Fruit fly (Drosophila melanogaster): Measurements from ENCODE around the gene mia.

The mia gene

DNA sequence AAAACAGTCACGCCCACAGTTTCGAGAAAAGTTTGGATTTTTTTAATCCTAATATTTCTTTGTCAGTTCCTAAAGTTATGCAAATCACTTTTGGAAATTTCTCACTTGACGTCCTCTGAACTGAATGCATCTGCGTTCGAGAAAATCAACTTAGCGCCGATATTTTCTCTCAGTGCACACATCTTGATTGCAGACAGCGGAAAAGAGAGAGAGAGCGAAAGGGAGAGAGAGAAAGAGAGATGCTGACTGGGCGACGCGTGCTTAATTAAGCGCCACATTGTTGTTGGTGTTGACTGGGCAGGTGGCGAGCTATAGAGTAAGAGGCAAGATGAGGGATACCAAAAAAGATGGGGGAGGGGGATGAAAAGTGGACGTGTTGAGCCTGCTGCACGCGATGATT lies 32.3 kb downstream of the mia start:
- peak; percentile 30 for TF ChIP-seq psq (GFP tag; optimal IDR thresholded peaks at IDR 0.05)
- no peak for TF ChIP-seq Myc (optimal IDR thresholded peaks at IDR 0.05)
- TF ChIP-seq dsf (GFP tag; optimal IDR thresholded peaks at IDR 0.05; ENCODE audit: borderline replicate concordance) = no peak
- peak; percentile 40 for TF ChIP-seq ey (GFP tag; optimal IDR thresholded peaks at IDR 0.05)
- peak; percentile 8 for TF ChIP-seq dmrt93B (GFP tag; optimal IDR thresholded peaks at IDR 0.05)
- TF ChIP-seq HLH106 (tag; optimal IDR thresholded peaks at IDR 0.05) = peak; percentile 48
- peak in 1 of 2 experiments; percentile 62 for TF ChIP-seq foxo (GFP tag; optimal IDR thresholded peaks at IDR 0.05)
- peak; percentile 24 for TF ChIP-seq br (GFP tag; optimal IDR thresholded peaks at IDR 0.05)
- no peak for TF ChIP-seq Vsx2 (GFP tag; optimal IDR thresholded peaks at IDR 0.05; ENCODE audit: partially characterized antibody)
- no peak for TF ChIP-seq dl (GFP tag; optimal IDR thresholded peaks at IDR 0.05; ENCODE audit: insufficient read depth in 1 of 2, partially characterized antibody in 2 of 2)
- peak; percentile 60 for TF ChIP-seq woc (GFP tag; optimal IDR thresholded peaks at IDR 0.05)
- TF ChIP-seq rgr (GFP tag; optimal IDR thresholded peaks at IDR 0.05) = peak; percentile 37
- TF ChIP-seq h (GFP tag; optimal IDR thresholded peaks at IDR 0.05) = peak; percentile 35
- TF ChIP-seq fru (GFP tag; optimal IDR thresholded peaks at IDR 0.05) = peak; percentile 55
- TF ChIP-seq OdsH (GFP tag; optimal IDR thresholded peaks at IDR 0.05) = peak; percentile 39

DNA sequence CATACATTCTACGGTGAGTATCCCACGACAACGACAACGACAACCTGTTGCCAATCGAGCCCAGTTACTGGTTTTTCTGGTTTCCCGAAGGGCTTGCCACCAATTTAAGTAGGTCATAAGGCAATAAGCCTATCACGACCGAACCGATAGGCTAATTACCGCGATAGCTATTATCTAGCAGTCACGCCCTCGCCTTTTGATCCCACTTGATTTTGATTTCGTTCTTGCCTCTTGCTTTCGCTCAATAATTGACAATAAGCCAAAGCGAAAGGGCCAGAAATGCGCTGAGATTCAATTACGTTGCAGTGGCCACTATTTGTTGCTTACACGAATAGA lies 33.1 kb downstream of the mia start:
- TF ChIP-seq CG9705 (GFP tag; optimal IDR thresholded peaks at IDR 0.05) (no peak), lola (GFP tag; optimal IDR thresholded peaks at IDR 0.05) (no peak), OdsH (GFP tag; optimal IDR thresholded peaks at IDR 0.05) (no peak), sv (GFP tag; optimal IDR thresholded peaks at IDR 0.05) (no peak), foxo (GFP tag; optimal IDR thresholded peaks at IDR 0.05) (no peak), Dif (GFP tag; optimal IDR thresholded peaks at IDR 0.05; ENCODE audit: partially characterized antibody) (peak; percentile 44), Myc (optimal IDR thresholded peaks at IDR 0.05) (no peak), jim (GFP tag; optimal IDR thresholded peaks at IDR 0.05) (no peak), Vsx2 (GFP tag; optimal IDR thresholded peaks at IDR 0.05; ENCODE audit: partially characterized antibody) (peak; percentile 71), GATAd (GFP tag; optimal IDR thresholded peaks at IDR 0.05) (no peak), Hr78 (GFP tag; optimal IDR thresholded peaks at IDR 0.05) (no peak), br (GFP tag; optimal IDR thresholded peaks at IDR 0.05) (no peak)

DNA sequence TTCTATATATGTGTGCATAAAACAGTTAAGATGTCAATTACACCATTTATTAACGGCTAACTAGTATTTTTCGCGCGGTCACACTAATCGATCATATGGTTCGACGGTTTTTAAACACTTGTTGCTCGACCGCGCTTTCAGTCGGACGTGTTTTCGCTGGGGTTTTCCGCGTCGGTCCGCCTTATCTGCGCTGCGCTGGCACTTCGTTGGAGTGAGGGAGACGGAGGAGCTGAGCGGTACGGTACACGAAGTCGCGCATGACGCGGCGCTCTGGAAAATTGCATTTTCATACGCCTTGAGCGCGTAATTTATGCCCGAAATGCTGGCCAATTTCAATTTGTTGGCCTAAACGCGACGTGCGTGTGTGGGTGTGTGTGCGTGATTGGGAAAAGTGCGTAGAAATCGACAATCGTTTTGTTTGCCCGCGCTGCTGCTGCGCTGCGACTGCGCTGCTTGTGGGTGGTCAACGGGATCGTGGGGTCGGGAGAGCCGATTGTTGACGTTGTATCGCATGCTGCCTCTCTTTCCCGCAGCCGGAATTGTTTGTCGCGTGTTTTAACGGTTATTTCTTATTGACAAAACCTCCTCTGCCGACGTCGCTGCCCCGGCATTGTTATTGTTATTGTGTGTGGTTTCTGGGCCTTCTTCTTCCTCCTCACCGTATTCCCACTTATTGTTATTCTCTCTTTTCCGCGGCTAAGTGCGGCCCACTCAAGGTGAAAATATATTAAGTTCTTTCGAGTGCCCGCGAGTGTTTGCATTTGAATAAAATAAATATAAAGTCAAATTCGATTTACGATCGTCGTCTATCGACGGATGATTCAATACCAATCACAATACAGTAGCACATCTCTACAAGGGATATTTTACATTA lies 33.7 kb downstream of the mia start, which contains the start of gene Itpr:
Itpr (plus strand) TSS at position 116 of the 874 bp plus-strand sequence.
- no peak for TF ChIP-seq N (GFP tag; optimal IDR thresholded peaks at IDR 0.05)
- peak; percentile 26 for TF ChIP-seq Hnf4 (GFP tag; optimal IDR thresholded peaks at IDR 0.05)
- TF ChIP-seq Vsx2 (GFP tag; optimal IDR thresholded peaks at IDR 0.05; ENCODE audit: partially characterized antibody) = no peak
- no peak for TF ChIP-seq CG32264 (GFP tag; optimal IDR thresholded peaks at IDR 0.05)
- TF ChIP-seq psq (GFP tag; optimal IDR thresholded peaks at IDR 0.05) = peak; percentile 12
- no peak for TF ChIP-seq ey (GFP tag; optimal IDR thresholded peaks at IDR 0.05)
- peak; percentile 72 for TF ChIP-seq CrebA (GFP tag; optimal IDR thresholded peaks at IDR 0.05; ENCODE audit: borderline replicate concordance)
- no peak for TF ChIP-seq usp (GFP tag; optimal IDR thresholded peaks at IDR 0.05)
- peak in 1 of 2 experiments; percentile 7 for TF ChIP-seq foxo (GFP tag; optimal IDR thresholded peaks at IDR 0.05)
- TF ChIP-seq Jra (GFP tag; optimal IDR thresholded peaks at IDR 0.05) = peak; percentile 49
- TF ChIP-seq Sp1 (GFP tag; optimal IDR thresholded peaks at IDR 0.05) = peak; percentile 28
- TF ChIP-seq br (GFP tag; optimal IDR thresholded peaks at IDR 0.05) = peak; percentile 15
- TF ChIP-seq fru (GFP tag; optimal IDR thresholded peaks at IDR 0.05) = no peak
- TF ChIP-seq tai (GFP tag; optimal IDR thresholded peaks at IDR 0.05) = peak; percentile 8
- TF ChIP-seq HLH106 (tag; optimal IDR thresholded peaks at IDR 0.05) = no peak
- TF ChIP-seq pan (optimal IDR thresholded peaks at IDR 0.05) = no peak
- TF ChIP-seq dsf (GFP tag; optimal IDR thresholded peaks at IDR 0.05; ENCODE audit: borderline replicate concordance) = no peak
- TF ChIP-seq Dif (GFP tag; optimal IDR thresholded peaks at IDR 0.05; ENCODE audit: partially characterized antibody) = peak; percentile 34
- no peak for TF ChIP-seq brk (GFP tag; optimal IDR thresholded peaks at IDR 0.05)
- TF ChIP-seq dmrt93B (GFP tag; optimal IDR thresholded peaks at IDR 0.05) = no peak
- TF ChIP-seq Abd-B (GFP tag; optimal IDR thresholded peaks at IDR 0.05) = no peak
- TF ChIP-seq sage (GFP tag; optimal IDR thresholded peaks at IDR 0.05) = no peak
- no peak for TF ChIP-seq lola (GFP tag; optimal IDR thresholded peaks at IDR 0.05)
- peak; percentile 16 for TF ChIP-seq OdsH (GFP tag; optimal IDR thresholded peaks at IDR 0.05)
- no peak for TF ChIP-seq GATAd (GFP tag; optimal IDR thresholded peaks at IDR 0.05)
- TF ChIP-seq jim (GFP tag; optimal IDR thresholded peaks at IDR 0.05) = no peak
- no peak for TF ChIP-seq Rel (GFP tag; optimal IDR thresholded peaks at IDR 0.05)
- peak; percentile 73 for TF ChIP-seq Rel (tag; optimal IDR thresholded peaks at IDR 0.05)
- no peak for TF ChIP-seq Myc (optimal IDR thresholded peaks at IDR 0.05)
- peak; percentile 62 for TF ChIP-seq Hr83 (GFP tag; optimal IDR thresholded peaks at IDR 0.05; ENCODE audit: poor library complexity, severe bottlenecking)
- peak; percentile 82 for TF ChIP-seq h (GFP tag; optimal IDR thresholded peaks at IDR 0.05)

Measured in whole organism, wandering third instar larva.